Fruit fly (Drosophila melanogaster) whole organism: ENCODE data around the gene hid.

Source experiments
- EcR ChIP-seq, 2 experiments: fragments of >200 bp; optimal IDR thresholded peaks; 2 replicates each; lab custom pipeline; 2017; ENCODE audit warnings: missing biosample characterization in 2 of 2, missing genetic modification characterization in 2 of 2, missing genetic modification reagents in 2 of 2
- pan ChIP-seq: fragments of >200 bp; optimal IDR thresholded peaks from 2 replicates; lab custom pipeline; 2017
- usp ChIP-seq: fragments of >200 bp; optimal IDR thresholded peaks from 2 replicates; lab custom pipeline; 2017; ENCODE audit warnings: missing biosample characterization, missing genetic modification characterization, mixed read lengths

DNA sequence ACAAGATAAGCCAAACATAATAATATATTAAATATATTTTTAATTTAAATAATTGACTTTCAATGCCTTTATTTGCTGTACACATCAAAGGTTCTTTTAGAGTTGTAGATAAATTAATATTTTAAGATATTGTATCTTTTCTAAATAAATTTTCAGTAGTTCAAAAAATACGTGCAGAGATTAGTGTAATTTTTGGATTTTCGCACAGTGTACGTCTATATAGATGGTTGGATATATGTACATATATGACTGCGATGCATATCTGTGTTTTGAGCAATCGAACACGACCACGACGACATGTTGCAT lies 41.9 kb upstream of the hid start:
- TF ChIP-seq pan (lab: Kevin White, UChicago) (no peak), EcR (GFP tag; optimal IDR thresholded peaks at IDR 0.05; lab: Kevin White, UChicago) (no peak), usp (GFP tag; lab: Kevin White, UChicago) (no peak)
